Fruit fly (Drosophila melanogaster): Measurements from ENCODE around the gene AIF.

The AIF gene

dm6 chr2L:2147208-2147607 lies 4.3 kb upstream of the AIF start, which contains the start of the genes CG11723 and Tbcd (continued):
- peak; percentile 94 for TF ChIP-seq gem (tag; optimal IDR thresholded peaks at IDR 0.05)
- TF ChIP-seq cg (GFP tag; optimal IDR thresholded peaks at IDR 0.05) = no peak
- peak; percentile 84 for TF ChIP-seq CG18011 (GFP tag; optimal IDR thresholded peaks at IDR 0.05)
- TF ChIP-seq eyg (GFP tag; optimal IDR thresholded peaks at IDR 0.05) = peak; percentile 81
- peak; percentile 85 for TF ChIP-seq CG1603 (tag; optimal IDR thresholded peaks at IDR 0.05)
- TF ChIP-seq Dll (GFP tag; IDR thresholded peaks at IDR 0.05; ENCODE audit: partially characterized antibody) = peak; percentile 60; the same call in 2 of the 4 replicates
- TF ChIP-seq CG2889 (GFP tag; IDR thresholded peaks at IDR 0.05) = peak; percentile 87
- peak; percentile 93 for TF ChIP-seq CG32532 (GFP tag; IDR thresholded peaks at IDR 0.05)
- peak in 1 of 2 experiments; percentile 49 for TF ChIP-seq insv (GFP tag; optimal IDR thresholded peaks at IDR 0.05)
- TF ChIP-seq cwo (GFP tag; optimal IDR thresholded peaks at IDR 0.05) = no peak
- peak; percentile 72 for TF ChIP-seq CG9876 (GFP tag; optimal IDR thresholded peaks at IDR 0.05)
- TF ChIP-seq dan (GFP tag; IDR thresholded peaks at IDR 0.05) = peak; percentile 70
- TF ChIP-seq grn (GFP tag; optimal IDR thresholded peaks at IDR 0.05) = peak; percentile 15
- peak; percentile 87 for TF ChIP-seq shn (GFP tag; optimal IDR thresholded peaks at IDR 0.05)
- TF ChIP-seq br (optimal IDR thresholded peaks at IDR 0.05) = no peak
- peak; percentile 90 for TF ChIP-seq peb (GFP tag; IDR thresholded peaks at IDR 0.05)
- peak; percentile 88 for TF ChIP-seq CG30403 (GFP tag; optimal IDR thresholded peaks at IDR 0.05)
- peak; percentile 81 for TF ChIP-seq cas (GFP tag; IDR thresholded peaks at IDR 0.05)
- TF ChIP-seq CG18262 (tag; optimal IDR thresholded peaks at IDR 0.05) = peak; percentile 85
- peak; percentile 93 for TF ChIP-seq CG14667 (GFP tag; IDR thresholded peaks at IDR 0.05)
- no peak; the same call in 2 of the 3 replicates for TF ChIP-seq Opbp (GFP tag; IDR thresholded peaks at IDR 0.05; ENCODE audit: partially characterized antibody)
- peak; percentile 90 for TF ChIP-seq CG14050 (GFP tag; IDR thresholded peaks at IDR 0.05)
- peak; percentile 52; the same call in 2 of the 3 replicates for TF ChIP-seq knrl (GFP tag; IDR thresholded peaks at IDR 0.05; ENCODE audit: partially characterized antibody)
- TF ChIP-seq bcd (GFP tag; optimal IDR thresholded peaks at IDR 0.05) = peak; percentile 86
- peak; percentile 63; the same call in 1 of the 2 replicates for TF ChIP-seq ham (GFP tag; IDR thresholded peaks at IDR 0.05)
- peak; percentile 87 for TF ChIP-seq Ssrp (tag; optimal IDR thresholded peaks at IDR 0.05)
- no peak for TF ChIP-seq CG10565 (GFP tag; optimal IDR thresholded peaks at IDR 0.05)
- no peak for TF ChIP-seq Eip74EF (GFP tag; optimal IDR thresholded peaks at IDR 0.05)
- peak; percentile 73 for TF ChIP-seq CG9437 (GFP tag; optimal IDR thresholded peaks at IDR 0.05)
- peak; percentile 91 for TF ChIP-seq Hsf (GFP tag; optimal IDR thresholded peaks at IDR 0.05)
- peak; percentile 72 for TF ChIP-seq CG8290 (GFP tag; optimal IDR thresholded peaks at IDR 0.05)
- peak in 1 of 2 experiments; percentile 75 for TF ChIP-seq CG8290 (tag; optimal IDR thresholded peaks at IDR 0.05)
- TF ChIP-seq sisA (GFP tag; IDR thresholded peaks at IDR 0.05) = peak; percentile 90
- peak; percentile 48 for TF ChIP-seq slou (GFP tag; optimal IDR thresholded peaks at IDR 0.05)
- TF ChIP-seq her (GFP tag; optimal IDR thresholded peaks at IDR 0.05) = peak; percentile 89
- TF ChIP-seq gcm (GFP tag; optimal IDR thresholded peaks at IDR 0.05) = no peak
- peak; percentile 90 for TF ChIP-seq CG17829 (tag; optimal IDR thresholded peaks at IDR 0.05)
- TF ChIP-seq pita (GFP tag; optimal IDR thresholded peaks at IDR 0.05) = no peak
- TF ChIP-seq PHDP (tag; optimal IDR thresholded peaks at IDR 0.05) = no peak
- TF ChIP-seq GATAe (GFP tag; conservative IDR thresholded peaks at IDR 0.05) = no peak; the same call in 1 of the 2 replicates
- peak; percentile 64 for TF ChIP-seq wek (GFP tag; optimal IDR thresholded peaks at IDR 0.05)
- peak; percentile 89 for TF ChIP-seq otp (GFP tag; IDR thresholded peaks at IDR 0.05)
- peak; percentile 42; the same call in 1 of the 3 replicates for TF ChIP-seq CG6791 (GFP tag; IDR thresholded peaks at IDR 0.05; ENCODE audit: partially characterized antibody)
- TF ChIP-seq CG10959 (GFP tag; IDR thresholded peaks at IDR 0.05) = peak; percentile 77
- peak; percentile 88 for TF ChIP-seq so (GFP tag; IDR thresholded peaks at IDR 0.05)
- TF ChIP-seq CG5953 (GFP tag; IDR thresholded peaks at IDR 0.05) = peak; percentile 86
- peak; percentile 86 for TF ChIP-seq Rx (GFP tag; IDR thresholded peaks at IDR 0.05)
- TF ChIP-seq Gug (GFP tag; IDR thresholded peaks at IDR 0.05) = no peak; the same call in none of the 4 replicates
- TF ChIP-seq bab2 (GFP tag; optimal IDR thresholded peaks at IDR 0.05) = peak; percentile 92
- peak; percentile 86 for TF ChIP-seq CG17385 (GFP tag; optimal IDR thresholded peaks at IDR 0.05)
- TF ChIP-seq Antp (GFP tag; optimal IDR thresholded peaks at IDR 0.05) = peak; percentile 86
